Fruit fly (Drosophila melanogaster): Measurements from ENCODE around the gene CG32982.

DNA sequence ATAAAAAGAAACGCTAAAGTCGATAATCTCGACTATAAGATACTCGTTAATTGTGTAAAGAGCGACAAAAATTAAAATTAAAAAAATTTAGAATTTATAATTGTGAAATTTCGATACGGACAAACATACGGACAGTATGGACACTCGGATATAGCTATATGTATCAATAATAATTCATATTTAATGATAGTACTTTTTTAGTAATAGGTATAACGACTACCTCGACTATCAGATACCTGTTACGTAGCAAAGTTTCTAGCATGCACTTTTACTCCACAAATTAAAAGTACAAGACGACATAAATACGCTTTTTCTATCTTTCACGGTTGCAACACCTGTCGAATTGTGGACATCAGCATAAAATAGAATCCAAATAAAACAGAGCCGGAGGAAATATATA, 47.3 kb downstream of the CG32982 start:
- no peak for TF ChIP-seq CG10348 (GFP tag; IDR thresholded peaks at IDR 0.05)
- TF ChIP-seq CG9948 (tag; optimal IDR thresholded peaks at IDR 0.05): no peak
- no peak for TF ChIP-seq Ets98B (GFP tag; IDR thresholded peaks at IDR 0.05)
- TF ChIP-seq fd96Ca (GFP tag; IDR thresholded peaks at IDR 0.05): no peak
- no peak for TF ChIP-seq CG4496 (GFP tag; IDR thresholded peaks at IDR 0.05)
- no peak for TF ChIP-seq gl (tag; optimal IDR thresholded peaks at IDR 0.05)
- TF ChIP-seq Pif1A (GFP tag; optimal IDR thresholded peaks at IDR 0.05): no peak
- TF ChIP-seq CG8301 (tag; optimal IDR thresholded peaks at IDR 0.05): no peak
- TF ChIP-seq CG12605 (GFP tag; IDR thresholded peaks at IDR 0.05): no peak
- no peak for TF ChIP-seq Pif1B (GFP tag; optimal IDR thresholded peaks at IDR 0.05)
- no peak for TF ChIP-seq CG34367 (tag; optimal IDR thresholded peaks at IDR 0.05)
- TF ChIP-seq CG14655 (GFP tag; optimal IDR thresholded peaks at IDR 0.05): no peak
- TF ChIP-seq CG17806 (tag; optimal IDR thresholded peaks at IDR 0.05): no peak
- no peak for TF ChIP-seq Snoo (tag; optimal IDR thresholded peaks at IDR 0.05)
